Worm (Caenorhabditis elegans): ENCODE results near the gene ril-1.

ril-1 gene

ce11 chrV:14558757-14559156 lies 34.8 kb upstream of the ril-1 start, which contains the start of gene C53A5.9:
TSS of gene C53A5.9 (minus strand) at chrV:14558857.
- TF ChIP-seq sem-4 (tag; optimal IDR thresholded peaks at IDR 0.05) (no peak), mdl-1 (tag; optimal IDR thresholded peaks at IDR 0.05) (no peak)

ce11 chrV:14556187-14556586 lies 32.3 kb upstream of the ril-1 start, which contains the start of gene srg-47:
TSS of gene srg-47 (minus strand) at chrV:14556287.
- TF ChIP-seq Y55F3AM.14 (GFP tag; optimal IDR thresholded peaks at IDR 0.05): no peak
- TF ChIP-seq sma-9 (GFP tag; optimal IDR thresholded peaks at IDR 0.05): no peak
- TF ChIP-seq sma-9 (tag; optimal IDR thresholded peaks at IDR 0.05): no peak
- TF ChIP-seq C34F6.9 (tag; optimal IDR thresholded peaks at IDR 0.05): no peak

- TF ChIP-seq fos-1 (tag; optimal IDR thresholded peaks at IDR 0.05) (peak; percentile 16), ztf-4 (tag; optimal IDR thresholded peaks at IDR 0.05) (no peak), nhr-6 (tag; optimal IDR thresholded peaks at IDR 0.05) (no peak), C34F6.9 (tag; optimal IDR thresholded peaks at IDR 0.05) (peak; percentile 34)
Observed at ce11 chrV:14548510-14548909, 24.6 kb upstream of the ril-1 start.

ce11 chrV:14546569-14546968 lies 22.6 kb upstream of the ril-1 start, which contains the start of gene C53A5.13:
TSS of gene C53A5.13 (plus strand) at chrV:14546869.
- TF ChIP-seq unc-55 (GFP tag; optimal IDR thresholded peaks at IDR 0.05): no peak

ce11 chrV:14545816-14546283 lies 21.9 kb upstream of the ril-1 start, which contains the start of gene rike-1:
TSS of gene rike-1 (minus strand) at chrV:14545866.
- TF ChIP-seq nhr-25 (tag; optimal IDR thresholded peaks at IDR 0.05): peak; percentile 2
- no peak for TF ChIP-seq lin-11 (tag; optimal IDR thresholded peaks at IDR 0.05)
- TF ChIP-seq C34F6.9 (tag; optimal IDR thresholded peaks at IDR 0.05): peak; percentile 66
- TF ChIP-seq lsy-2 (tag; optimal IDR thresholded peaks at IDR 0.05): peak in 1 of 2 experiments; percentile 50
- no peak for TF ChIP-seq nhr-12 (tag; optimal IDR thresholded peaks at IDR 0.05)
- TF ChIP-seq ZK546.5 (tag; optimal IDR thresholded peaks at IDR 0.05): no peak

- TF ChIP-seq fos-1 (tag; optimal IDR thresholded peaks at IDR 0.05) (peak; percentile 96), ceh-16 (tag; optimal IDR thresholded peaks at IDR 0.05) (no peak)
Observed at ce11 chrV:14542138-14542537, 18.2 kb upstream of the ril-1 start.

- TF ChIP-seq nhr-10 (tag; optimal IDR thresholded peaks at IDR 0.05) (no peak), blmp-1 (tag; optimal IDR thresholded peaks at IDR 0.05; ENCODE audit: insufficient read depth) (no peak), crh-2 (tag; optimal IDR thresholded peaks at IDR 0.05) (no peak), mab-5 (tag; optimal IDR thresholded peaks at IDR 0.05) (no peak), ZK546.5 (tag; optimal IDR thresholded peaks at IDR 0.05) (no peak), nhr-11 (tag; optimal IDR thresholded peaks at IDR 0.05) (no peak), alr-1 (tag; optimal IDR thresholded peaks at IDR 0.05) (no peak), zag-1 (tag; optimal IDR thresholded peaks at IDR 0.05) (no peak), aly-2 (tag; optimal IDR thresholded peaks at IDR 0.05) (no peak), nhr-129 (tag; optimal IDR thresholded peaks at IDR 0.05) (no peak), sma-3 (GFP tag; optimal IDR thresholded peaks at IDR 0.05) (no peak), nhr-6 (tag; optimal IDR thresholded peaks at IDR 0.05) (no peak), elt-1 (tag; optimal IDR thresholded peaks at IDR 0.05) (no peak), fos-1 (tag; optimal IDR thresholded peaks at IDR 0.05) (no peak), snpc-4 (tag; optimal IDR thresholded peaks at IDR 0.05) (no peak)
Observed at ce11 chrV:14540932-14541331, 17.0 kb upstream of the ril-1 start.

ce11 chrV:14539355-14539754 lies 15.4 kb upstream of the ril-1 start:
- TF ChIP-seq ztf-11 (tag; optimal IDR thresholded peaks at IDR 0.05) (no peak), nhr-21 (tag; optimal IDR thresholded peaks at IDR 0.05) (no peak), ceh-16 (tag; optimal IDR thresholded peaks at IDR 0.05) (no peak), R02D3.7 (tag; optimal IDR thresholded peaks at IDR 0.05) (no peak), elt-1 (tag; optimal IDR thresholded peaks at IDR 0.05) (no peak), ztf-4 (tag; optimal IDR thresholded peaks at IDR 0.05) (no peak), ZK546.5 (tag; optimal IDR thresholded peaks at IDR 0.05) (no peak), ztf-1 (GFP tag; conservative IDR thresholded peaks at IDR 0.05) (no peak), snpc-4 (tag; optimal IDR thresholded peaks at IDR 0.05) (no peak), sma-3 (GFP tag; optimal IDR thresholded peaks at IDR 0.05) (no peak), mdl-1 (tag; optimal IDR thresholded peaks at IDR 0.05) (no peak), lin-13 (GFP tag; optimal IDR thresholded peaks at IDR 0.05) (no peak)
